Worm (Caenorhabditis elegans): Measurements from ENCODE around the gene hint-3.
A peak's percentile ranks its signal among the peaks of the same experiment; 100 is the strongest.

Gene hint-3

ce11 chrV:7761906-7762305, 1.6 kb downstream of the hint-3 start:
- TF ChIP-seq nfya-1 (tag; optimal IDR thresholded peaks at IDR 0.05) (peak; percentile 78), sdc-2 (tag; optimal IDR thresholded peaks at IDR 0.05) (no peak)

- TF ChIP-seq ceh-9 (tag; optimal IDR thresholded peaks at IDR 0.05) (no peak), ttx-3 (tag; optimal IDR thresholded peaks at IDR 0.05) (no peak), Y22D7AL.16 (tag; optimal IDR thresholded peaks at IDR 0.05) (no peak), elt-2 (tag; optimal IDR thresholded peaks at IDR 0.05) (no peak), pax-1 (tag; optimal IDR thresholded peaks at IDR 0.05) (no peak), nfya-1 (tag; optimal IDR thresholded peaks at IDR 0.05) (no peak), unc-55 (GFP tag; optimal IDR thresholded peaks at IDR 0.05) (no peak), odd-2 (tag; optimal IDR thresholded peaks at IDR 0.05) (no peak), hlh-8 (tag; optimal IDR thresholded peaks at IDR 0.05) (no peak), ahr-1 (tag; optimal IDR thresholded peaks at IDR 0.05) (no peak), npax-4 (tag; optimal IDR thresholded peaks at IDR 0.05) (no peak), zip-5 (tag; optimal IDR thresholded peaks at IDR 0.05) (no peak), fkh-10 (GFP tag; optimal IDR thresholded peaks at IDR 0.05) (no peak), sox-4 (tag; optimal IDR thresholded peaks at IDR 0.05) (no peak), pha-4 (tag; optimal IDR thresholded peaks at IDR 0.05) (no peak), nhr-11 (tag; optimal IDR thresholded peaks at IDR 0.05) (no peak), dve-1 (tag; optimal IDR thresholded peaks at IDR 0.05) (no peak)
Measured at ce11 chrV:7770961-7771360, 10.7 kb downstream of the hint-3 start, which contains the start of gene frpr-3. frpr-3 (plus strand) TSS chrV:7771261.

ce11 chrV:7773647-7774046, 13.4 kb downstream of the hint-3 start:
- TF ChIP-seq hlh-6 (tag; optimal IDR thresholded peaks at IDR 0.05) (no peak), F13H6.1 (tag; optimal IDR thresholded peaks at IDR 0.05) (no peak), pqm-1 (tag; optimal IDR thresholded peaks at IDR 0.05) (no peak), ceh-45 (GFP tag; IDR thresholded peaks at IDR 0.05) (no peak)

- TF ChIP-seq mec-3 (tag; optimal IDR thresholded peaks at IDR 0.05; ENCODE audit: borderline replicate concordance): peak; percentile 15
- TF ChIP-seq ref-2 (tag; optimal IDR thresholded peaks at IDR 0.05): peak; percentile 8
- TF ChIP-seq hlh-13 (GFP tag; optimal IDR thresholded peaks at IDR 0.05): no peak
- no peak for TF ChIP-seq pag-3 (tag; optimal IDR thresholded peaks at IDR 0.05; ENCODE audit: borderline replicate concordance)
- no peak for TF ChIP-seq che-1 (tag; optimal IDR thresholded peaks at IDR 0.05)
- TF ChIP-seq ceh-48 (tag; optimal IDR thresholded peaks at IDR 0.05): no peak
- no peak for TF ChIP-seq pqm-1 (tag; optimal IDR thresholded peaks at IDR 0.05)
- no peak for TF ChIP-seq unc-3 (GFP tag; conservative IDR thresholded peaks at IDR 0.05)
- no peak for TF ChIP-seq unc-3 (tag; optimal IDR thresholded peaks at IDR 0.05)
- no peak for TF ChIP-seq odd-2 (tag; optimal IDR thresholded peaks at IDR 0.05)
- TF ChIP-seq ceh-24 (tag; optimal IDR thresholded peaks at IDR 0.05): no peak
Measured at ce11 chrV:7774143-7774595, 13.9 kb downstream of the hint-3 start, which contains the start of gene grl-10. grl-10 (plus strand) TSS chrV:7774545.

ce11 chrV:7775226-7775625, 15.0 kb downstream of the hint-3 start:
- TF ChIP-seq zip-5 (tag; optimal IDR thresholded peaks at IDR 0.05) (no peak), ceh-34 (tag; optimal IDR thresholded peaks at IDR 0.05) (no peak), npax-4 (tag; optimal IDR thresholded peaks at IDR 0.05) (no peak), T23F11.4 (GFP tag; optimal IDR thresholded peaks at IDR 0.05) (no peak)

ce11 chrV:7776029-7776628, 15.9 kb downstream of the hint-3 start, which contains the start of the genes rpl-39 and rps-30:
rpl-39 (minus strand) TSS chrV:7776079.
rps-30 (plus strand) TSS chrV:7776578.
- TF ChIP-seq pros-1 (tag; optimal IDR thresholded peaks at IDR 0.05): peak; percentile 53
- TF ChIP-seq lin-11 (tag; optimal IDR thresholded peaks at IDR 0.05): no peak
- peak; percentile 39 for TF ChIP-seq unc-42 (tag; optimal IDR thresholded peaks at IDR 0.05)
- peak; percentile 73 for TF ChIP-seq rnt-1 (tag; optimal IDR thresholded peaks at IDR 0.05)
- no peak for TF ChIP-seq Y22D7AL.16 (tag; optimal IDR thresholded peaks at IDR 0.05)
- peak; percentile 83 for TF ChIP-seq nfya-1 (tag; optimal IDR thresholded peaks at IDR 0.05)
- TF ChIP-seq syd-9 (tag; optimal IDR thresholded peaks at IDR 0.05): no peak
- no peak for TF ChIP-seq fkh-6 (tag; optimal IDR thresholded peaks at IDR 0.05)
- TF ChIP-seq npax-4 (tag; optimal IDR thresholded peaks at IDR 0.05): no peak
- TF ChIP-seq fax-1 (tag; optimal IDR thresholded peaks at IDR 0.05): no peak
- no peak for TF ChIP-seq hlh-6 (tag; optimal IDR thresholded peaks at IDR 0.05)
- no peak for TF ChIP-seq K09A11.1 (tag; optimal IDR thresholded peaks at IDR 0.05; ENCODE audit: insufficient read depth)
- peak; percentile 46 for TF ChIP-seq elt-2 (tag; optimal IDR thresholded peaks at IDR 0.05)
- no peak for TF ChIP-seq unc-3 (GFP tag; conservative IDR thresholded peaks at IDR 0.05)
- peak; percentile 46 for TF ChIP-seq unc-3 (tag; optimal IDR thresholded peaks at IDR 0.05)
- no peak for TF ChIP-seq che-1 (tag; optimal IDR thresholded peaks at IDR 0.05)
- peak; percentile 16 for TF ChIP-seq ets-4 (tag; optimal IDR thresholded peaks at IDR 0.05)
- no peak for TF ChIP-seq unc-86 (tag; optimal IDR thresholded peaks at IDR 0.05)
